Worm (Caenorhabditis elegans) whole organism, young adult: ENCODE data around the gene str-261.

Experiments used
- F33H1.4 ChIP-seq: fragments of 200-800 bp; sonication (Bioruptor generic); IDR thresholded peaks from 2 replicates; pipeline ENCODE4 v1.3.6; 2022; ENCODE audit warnings: missing genetic modification reagents, missing genetic modification characterization, missing compliant biosample characterization
- K12H6.12 ChIP-seq: fragments of 200-800 bp; sonication (Bioruptor generic); optimal IDR thresholded peaks from 2 replicates; lab custom pipeline; 2018; ENCODE audit warnings: mild to moderate bottlenecking, missing genetic modification characterization, missing compliant biosample characterization
- attf-5 ChIP-seq: fragments of 200-800 bp; sonication (Bioruptor generic); optimal IDR thresholded peaks from 2 replicates; lab custom pipeline; 2018; ENCODE audit warnings: mild to moderate bottlenecking, missing genetic modification characterization, missing compliant biosample characterization
- ceh-58 ChIP-seq: fragments of 200-800 bp; sonication (Bioruptor generic); IDR thresholded peaks from 2 replicates; pipeline ENCODE4 v1.3.6; 2022; ENCODE audit warnings: missing genetic modification characterization, missing compliant biosample characterization
- die-1 ChIP-seq: sonication (generic microtip); optimal IDR thresholded peaks from 2 replicates; lab custom pipeline; 2016; ENCODE audit warnings: missing genotype, mild to moderate bottlenecking, missing genetic modification characterization, missing compliant biosample characterization
- nfya-2 ChIP-seq: fragments of 200-800 bp; sonication (Bioruptor generic); IDR thresholded peaks from 2 replicates; pipeline ENCODE4 v1.3.6; 2022; ENCODE audit warnings: missing genetic modification reagents, missing genetic modification characterization, missing compliant biosample characterization
- tbp1 ChIP-seq: fragments of 200-800 bp; sonication (Bioruptor generic); optimal IDR thresholded peaks from 2 replicates; lab custom pipeline; 2018; ENCODE audit warnings: mild to moderate bottlenecking, missing genetic modification characterization, missing compliant biosample characterization
- unc-62 ChIP-seq: fragments of 150-350 bp; optimal IDR thresholded peaks from 2 replicates; lab custom pipeline; 2014; ENCODE audit warnings: missing biosample characterization, missing genetic modification reagents, missing genetic modification characterization

- TF ChIP-seq nfya-2 (GFP tag; lab: Robert Waterston, UW) (no peak), tbp1 (GFP tag; lab: Kevin White, UChicago) (no peak), ceh-58 (GFP tag; lab: Robert Waterston, UW) (no peak), die-1 (tag; lab: Kevin White, UChicago) (no peak), attf-5 (GFP tag; lab: Kevin White, UChicago) (no peak), K12H6.12 (tag; lab: Kevin White, UChicago) (no peak), F33H1.4 (GFP tag; lab: Robert Waterston, UW) (no peak), unc-62 (no peak)
Measured at ce11 chrIII:11036640-11037039, 37.7 kb upstream of the str-261 start, which contains the start of gene spat-2.
